Worm (Caenorhabditis elegans) whole organism, L2 larva: ENCODE data around the gene srt-44.

Experiments
- F13H6.1 ChIP-seq: sonication (generic microtip); optimal IDR thresholded peaks from 2 replicates; lab custom pipeline; 2016; ENCODE audit warnings: missing genetic modification characterization, missing compliant biosample characterization
- R02D3.7 ChIP-seq: fragments of 150-350 bp; optimal IDR thresholded peaks from 2 replicates; lab custom pipeline; 2014; ENCODE audit warnings: missing biosample characterization, missing genetic modification characterization
- ZK546.5 ChIP-seq: sonication (generic microtip); optimal IDR thresholded peaks from 2 replicates; lab custom pipeline; 2017; ENCODE audit warnings: missing biosample characterization, missing genetic modification characterization
- aly-2 ChIP-seq: fragments of 150-350 bp; optimal IDR thresholded peaks from 2 replicates; lab custom pipeline; 2014; ENCODE audit warnings: missing biosample characterization, missing genetic modification characterization
- ama-1 ChIP-seq: fragments of 150-350 bp; optimal IDR thresholded peaks from 2 replicates; lab custom pipeline; 2018; ENCODE audit warnings: inconsistent platforms
- blmp-1 ChIP-seq: sonication (generic microtip); optimal IDR thresholded peaks from 2 replicates; lab custom pipeline; 2017; ENCODE audit warnings: missing genetic modification characterization, mild to moderate bottlenecking, missing compliant biosample characterization, antibody characterized with exemption, moderate library complexity; ENCODE audit not compliant: insufficient read depth
- crh-2 ChIP-seq: sonication (generic microtip); optimal IDR thresholded peaks from 2 replicates; lab custom pipeline; 2017; ENCODE audit warnings: missing biosample characterization, missing genetic modification characterization
- dmd-4 ChIP-seq: sonication (generic microtip); optimal IDR thresholded peaks from 2 replicates; lab custom pipeline; 2017; ENCODE audit warnings: missing biosample characterization, missing genetic modification characterization
- egl-27 ChIP-seq: sonication (generic microtip); optimal IDR thresholded peaks from 3 replicates; lab custom pipeline; 2017; ENCODE audit warnings: missing biosample characterization, missing genetic modification reagents, missing genetic modification characterization
- elt-1 ChIP-seq: fragments of 150-350 bp; optimal IDR thresholded peaks from 2 replicates; lab custom pipeline; 2014; ENCODE audit warnings: missing biosample characterization, missing genetic modification characterization
- fos-1 ChIP-seq: fragments of 150-350 bp; optimal IDR thresholded peaks from 2 replicates; lab custom pipeline; 2014; ENCODE audit warnings: missing biosample characterization, missing genetic modification characterization
- lin-11 ChIP-seq: fragments of 150-350 bp; sonication (generic microtip); optimal IDR thresholded peaks from 2 replicates; lab custom pipeline; 2014; ENCODE audit warnings: missing biosample characterization, missing genetic modification characterization, inconsistent platforms, mixed read lengths
- lin-13 ChIP-seq: fragments of 150-350 bp; optimal IDR thresholded peaks from 2 replicates; lab custom pipeline; 2014; ENCODE audit warnings: missing biosample characterization, missing genetic modification reagents, missing genetic modification characterization
- lin-39 ChIP-seq: fragments of 150-350 bp; optimal IDR thresholded peaks from 2 replicates; lab custom pipeline; 2014; ENCODE audit warnings: missing biosample characterization, missing genetic modification reagents, missing genetic modification characterization
- lsy-2 ChIP-seq, 2 experiments: fragments of 150-350 bp in 1 of 2; sonication (generic microtip) in 1 of 2; optimal IDR thresholded peaks; 2 replicates each; lab custom pipeline; 2014 to 2017; ENCODE audit warnings: missing biosample characterization in 2 of 2, missing genetic modification characterization in 2 of 2
- mab-5 ChIP-seq: fragments of 150-350 bp; optimal IDR thresholded peaks from 2 replicates; lab custom pipeline; 2014; ENCODE audit warnings: missing biosample characterization, missing genetic modification characterization
- mdl-1 ChIP-seq, 2 experiments: fragments of 150-350 bp in 1 of 2; sonication (generic microtip) in 1 of 2; optimal IDR thresholded peaks; 2 replicates each; lab custom pipeline; 2017; ENCODE audit warnings: missing biosample characterization in 2 of 2, missing genetic modification characterization in 2 of 2
- nhr-10 ChIP-seq: sonication (generic microtip); optimal IDR thresholded peaks from 2 replicates; lab custom pipeline; 2017; ENCODE audit warnings: missing biosample characterization, missing genetic modification characterization
- nhr-12 ChIP-seq: fragments of 150-350 bp; optimal IDR thresholded peaks from 2 replicates; lab custom pipeline; 2014; ENCODE audit warnings: missing biosample characterization, missing genetic modification characterization
- nhr-129 ChIP-seq: fragments of 150-350 bp; optimal IDR thresholded peaks from 2 replicates; lab custom pipeline; 2014; ENCODE audit warnings: missing biosample characterization, missing genetic modification characterization
- nhr-21 ChIP-seq: fragments of 150-350 bp; optimal IDR thresholded peaks from 2 replicates; lab custom pipeline; 2014; ENCODE audit warnings: missing biosample characterization, missing genetic modification characterization
- nhr-237 ChIP-seq: fragments of 150-350 bp; optimal IDR thresholded peaks from 2 replicates; lab custom pipeline; 2014; ENCODE audit warnings: missing biosample characterization, missing genetic modification characterization
- nhr-25 ChIP-seq: fragments of 150-350 bp; sonication (generic microtip); optimal IDR thresholded peaks from 3 replicates; lab custom pipeline; 2014; ENCODE audit warnings: missing biosample characterization, missing genetic modification characterization
- nhr-6 ChIP-seq: fragments of 150-350 bp; optimal IDR thresholded peaks from 2 replicates; lab custom pipeline; 2014; ENCODE audit warnings: missing biosample characterization, missing genetic modification characterization
- nhr-77 ChIP-seq: fragments of 150-350 bp; optimal IDR thresholded peaks from 2 replicates; lab custom pipeline; 2014; ENCODE audit warnings: missing biosample characterization, missing genetic modification characterization
- sem-4 ChIP-seq: fragments of 150-350 bp; optimal IDR thresholded peaks from 2 replicates; lab custom pipeline; 2014; ENCODE audit warnings: missing biosample characterization, missing genetic modification reagents, missing genetic modification characterization
- skn-1 ChIP-seq: sonication (generic microtip); optimal IDR thresholded peaks from 2 replicates; lab custom pipeline; 2017; ENCODE audit warnings: missing biosample characterization, missing genetic modification characterization
- sma-3 ChIP-seq: sonication (generic microtip); optimal IDR thresholded peaks from 2 replicates; lab custom pipeline; 2016; ENCODE audit warnings: missing genetic modification reagents, missing genetic modification characterization, missing compliant biosample characterization
- snpc-4 ChIP-seq: fragments of 150-350 bp; optimal IDR thresholded peaks from 2 replicates; lab custom pipeline; 2014; ENCODE audit warnings: missing biosample characterization, missing genetic modification characterization
- unc-62 ChIP-seq: fragments of 150-350 bp; optimal IDR thresholded peaks from 2 replicates; lab custom pipeline; 2014; ENCODE audit warnings: missing biosample characterization, missing genetic modification reagents, missing genetic modification characterization
- zag-1 ChIP-seq: fragments of 150-350 bp; optimal IDR thresholded peaks from 2 replicates; lab custom pipeline; 2014; ENCODE audit warnings: missing biosample characterization, missing genetic modification characterization
- ztf-1 ChIP-seq: fragments of 200-800 bp; sonication (Bioruptor generic); conservative IDR thresholded peaks from 2 replicates; pipeline ENCODE4 v1.3.6; 2022; ENCODE audit warnings: missing genetic modification characterization, missing compliant biosample characterization
- ztf-11 ChIP-seq: sonication (generic microtip); optimal IDR thresholded peaks from 2 replicates; lab custom pipeline; 2017; ENCODE audit warnings: missing biosample characterization, missing genetic modification characterization
- ztf-4 ChIP-seq: fragments of 150-350 bp; optimal IDR thresholded peaks from 2 replicates; lab custom pipeline; 2014; ENCODE audit warnings: missing biosample characterization, missing genetic modification characterization

srt-44 gene

ce11 chrIV:15103224-15103679 lies at the start of gene srt-44:
srt-44 (plus strand) TSS chrIV:15103629.
- TF ChIP-seq dmd-4 (tag; lab: Kevin White, UChicago): no peak
- no peak for TF ChIP-seq lin-13 (GFP tag; lab: Kevin White, UChicago)
- no peak for TF ChIP-seq nhr-21 (tag; lab: Kevin White, UChicago)
- no peak for TF ChIP-seq blmp-1 (tag; lab: Kevin White, UChicago)
- TF ChIP-seq sem-4: no peak
- TF ChIP-seq nhr-25 (tag; lab: Kevin White, UChicago): no peak
- TF ChIP-seq aly-2: no peak
- no peak for TF ChIP-seq snpc-4 (tag; lab: Kevin White, UChicago)
- no peak for TF ChIP-seq nhr-77 (tag; lab: Kevin White, UChicago)

ce11 chrIV:15056081-15056586 lies 47.3 kb upstream of the srt-44 start, which contains the start of gene Y41E3.19:
Y41E3.19 (plus strand) TSS chrIV:15056131.
- TF ChIP-seq lsy-2 (tag; optimal IDR thresholded peaks at IDR 0.05; lab: Kevin White, UChicago) (no peak), egl-27 (tag; lab: Kevin White, UChicago) (no peak), elt-1 (no peak), aly-2 (no peak), zag-1 (tag; lab: Kevin White, UChicago) (no peak), nhr-237 (tag; lab: Kevin White, UChicago) (no peak), crh-2 (tag; lab: Kevin White, UChicago) (no peak), R02D3.7 (tag; lab: Kevin White, UChicago) (no peak), ztf-11 (tag; lab: Kevin White, UChicago) (no peak), skn-1 (tag; lab: Kevin White, UChicago) (no peak), nhr-10 (tag; lab: Kevin White, UChicago) (no peak), lin-11 (tag; lab: Kevin White, UChicago) (no peak), sem-4 (no peak), dmd-4 (tag; lab: Kevin White, UChicago) (no peak), sma-3 (GFP tag; lab: Kevin White, UChicago) (no peak), nhr-25 (tag; lab: Kevin White, UChicago) (no peak), ztf-1 (GFP tag; lab: Robert Waterston, UW) (no peak), ama-1 (no peak)
- TF ChIP-seq, all 48 proteins: peak for 0

- TF ChIP-seq unc-62 (GFP tag; lab: Kevin White, UChicago) (no peak), mab-5 (tag; lab: Kevin White, UChicago) (no peak)
- TF ChIP-seq, all 48 proteins: peak for 0
Observed at ce11 chrIV:15057994-15058393, 45.4 kb upstream of the srt-44 start, which contains the start of gene Y41E3.13. Y41E3.13 (plus strand) TSS chrIV:15058294.

ce11 chrIV:15063789-15064188 lies 39.6 kb upstream of the srt-44 start:
- no peak for TF ChIP-seq nhr-129 (tag; lab: Kevin White, UChicago)
- TF ChIP-seq nhr-6 (tag; lab: Kevin White, UChicago): no peak
- no peak for TF ChIP-seq blmp-1 (tag; lab: Kevin White, UChicago)
- no peak for TF ChIP-seq fos-1
- no peak for TF ChIP-seq skn-1 (tag; lab: Kevin White, UChicago)
- TF ChIP-seq ztf-11 (tag; lab: Kevin White, UChicago): no peak
- TF ChIP-seq, all 48 proteins: peak for 0

ce11 chrIV:15065653-15066052 lies 37.8 kb upstream of the srt-44 start, which contains the start of gene Y41E3.18:
Y41E3.18 (minus strand) TSS chrIV:15065753.
- no peak for TF ChIP-seq ztf-4 (tag; lab: Kevin White, UChicago)
- TF ChIP-seq zag-1 (tag; lab: Kevin White, UChicago): no peak
- TF ChIP-seq crh-2 (tag; lab: Kevin White, UChicago): no peak
- TF ChIP-seq F13H6.1 (tag; lab: Kevin White, UChicago): no peak
- TF ChIP-seq nhr-12: no peak
- no peak for TF ChIP-seq ztf-11 (tag; lab: Kevin White, UChicago)
- TF ChIP-seq nhr-77 (tag; lab: Kevin White, UChicago): no peak
- no peak for TF ChIP-seq elt-1
- no peak for TF ChIP-seq ZK546.5
- no peak for TF ChIP-seq sma-3 (GFP tag; lab: Kevin White, UChicago)
- TF ChIP-seq lin-39: no peak
- no peak for TF ChIP-seq mdl-1 (tag; optimal IDR thresholded peaks at IDR 0.05; lab: Kevin White, UChicago)
- TF ChIP-seq, all 48 proteins: peak for 0
